Fruit fly (Drosophila melanogaster) whole organism, pupa: ENCODE results near the gene polybromo.

Experiments
- CG34367 ChIP-seq: fragments of 200-800 bp; sonication (Bioruptor generic); optimal IDR thresholded peaks from 2 replicates; lab custom pipeline; 2018; ENCODE audit warnings: missing biosample characterization, mild to moderate bottlenecking, missing genetic modification characterization
- CG8301 ChIP-seq: fragments of 200-800 bp; sonication (Bioruptor generic); optimal IDR thresholded peaks from 2 replicates; lab custom pipeline; 2018; ENCODE audit warnings: missing biosample characterization, mild to moderate bottlenecking, missing genetic modification characterization
- CG9948 ChIP-seq: fragments of 200-800 bp; sonication (Bioruptor generic); optimal IDR thresholded peaks from 2 replicates; lab custom pipeline; 2018; ENCODE audit warnings: missing biosample characterization, mild to moderate bottlenecking, missing genetic modification characterization, moderate library complexity
- D1 ChIP-seq: fragments of 200-800 bp; sonication (Bioruptor generic); optimal IDR thresholded peaks from 2 replicates; lab custom pipeline; 2018; ENCODE audit warnings: missing biosample characterization, mild to moderate bottlenecking, missing genetic modification characterization, moderate library complexity
- EcR ChIP-seq: fragments of 200-800 bp; sonication (Bioruptor generic); optimal IDR thresholded peaks from 3 replicates; lab custom pipeline; 2019; ENCODE audit warnings: missing biosample characterization, missing genetic modification characterization, mild to moderate bottlenecking, moderate library complexity, missing genetic modification reagents
- Ets98B ChIP-seq: fragments of 200-800 bp; sonication (Bioruptor generic); IDR thresholded peaks from 2 replicates; pipeline ENCODE4 v1.3.6; 2022; ENCODE audit warnings: missing biosample characterization, missing genetic modification characterization
- Pif1B ChIP-seq: fragments of 200-800 bp; sonication (Bioruptor generic); optimal IDR thresholded peaks from 3 replicates; lab custom pipeline; 2016; ENCODE audit warnings: missing biosample characterization, missing genetic modification characterization
- Snoo ChIP-seq: fragments of 200-800 bp; sonication (Bioruptor generic); optimal IDR thresholded peaks from 3 replicates; lab custom pipeline; 2017; ENCODE audit warnings: missing biosample characterization, mild to moderate bottlenecking, missing genetic modification characterization, inconsistent platforms

DNA sequence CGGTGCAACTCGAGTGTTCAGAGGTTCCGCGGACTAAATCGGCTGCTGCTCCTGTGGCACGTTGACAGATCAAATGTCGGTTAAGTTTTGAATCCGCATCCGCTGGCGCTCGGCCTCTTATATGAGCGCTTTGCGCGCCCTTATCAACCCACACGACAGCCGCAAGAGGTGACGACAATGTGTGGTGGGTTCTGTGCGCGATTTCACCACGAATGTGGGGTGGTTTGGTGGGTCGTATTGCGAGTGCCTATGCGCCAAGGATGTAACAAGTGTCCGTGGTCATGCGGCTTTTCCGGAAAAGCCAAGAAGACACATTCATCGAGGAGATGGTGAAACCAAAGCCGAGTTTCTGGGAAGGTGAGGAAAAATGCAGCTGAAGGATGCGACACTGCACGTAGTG, 40.1 kb downstream of the polybromo start, which contains the start of gene AstA:
- no peak for TF ChIP-seq CG8301 (tag; lab: Kevin White, UChicago)
- TF ChIP-seq EcR (GFP tag; lab: Kevin White, UChicago), result no peak
- TF ChIP-seq Pif1B (GFP tag; lab: Kevin White, UChicago), result no peak
- TF ChIP-seq CG9948 (tag; lab: Kevin White, UChicago), result no peak
- no peak for TF ChIP-seq CG34367 (tag; lab: Kevin White, UChicago)
- TF ChIP-seq D1 (tag; lab: Kevin White, UChicago), result no peak
- TF ChIP-seq Snoo, result no peak
- TF ChIP-seq Ets98B, result no peak
